Fruit fly (Drosophila melanogaster) whole organism, embryonic: ENCODE measurements around the gene BRWD3.

Experiments used
- Atf6 ChIP-seq: fragments of 200-800 bp; sonication (Bioruptor generic); IDR thresholded peaks from 2 replicates; pipeline ENCODE4 v1.3.6; 2022; ENCODE audit warnings: missing biosample characterization, missing genetic modification characterization
- Bdp1 ChIP-seq: fragments of 200-800 bp; sonication (Bioruptor generic); optimal IDR thresholded peaks from 3 replicates; lab custom pipeline; 2016; ENCODE audit warnings: missing biosample characterization, missing genetic modification characterization
- BtbVII ChIP-seq: fragments of 200-800 bp; sonication (Bioruptor generic); optimal IDR thresholded peaks from 3 replicates; lab custom pipeline; 2017; ENCODE audit warnings: missing biosample characterization, mild to moderate bottlenecking, missing genetic modification characterization
- CG14441 ChIP-seq: fragments of 200-800 bp; sonication (Bioruptor generic); IDR thresholded peaks from 2 replicates; pipeline ENCODE4 v1.3.6; 2022; ENCODE audit warnings: missing biosample characterization, missing genetic modification characterization
- CG15696 ChIP-seq: fragments of 200-800 bp; sonication (Bioruptor generic); optimal IDR thresholded peaks from 2 replicates; lab custom pipeline; 2019; ENCODE audit warnings: missing biosample characterization, mild to moderate bottlenecking, missing genetic modification characterization, moderate library complexity
- CG3838 ChIP-seq: fragments of 200-800 bp; sonication (Bioruptor generic); optimal IDR thresholded peaks from 3 replicates; lab custom pipeline; 2016; ENCODE audit warnings: missing biosample characterization, missing genetic modification characterization
- CG3847 ChIP-seq: fragments of 200-800 bp; sonication (Bioruptor generic); IDR thresholded peaks from 2 replicates; pipeline ENCODE4 v1.3.6; 2022; ENCODE audit warnings: missing biosample characterization, missing genetic modification characterization
- CG4404 ChIP-seq: fragments of 200-800 bp; sonication (Bioruptor generic); IDR thresholded peaks from 2 replicates; pipeline ENCODE4 v1.3.6; 2022; ENCODE audit warnings: missing biosample characterization, missing genetic modification characterization
- CG7556 ChIP-seq: fragments of 200-800 bp; sonication (Bioruptor generic); optimal IDR thresholded peaks from 2 replicates; lab custom pipeline; 2017; ENCODE audit warnings: missing biosample characterization, mild to moderate bottlenecking, missing genetic modification characterization
- CG7745 ChIP-seq: fragments of 200-800 bp; sonication (Bioruptor generic); optimal IDR thresholded peaks from 2 replicates; lab custom pipeline; 2018; ENCODE audit warnings: missing biosample characterization, mild to moderate bottlenecking, missing genetic modification characterization, moderate library complexity
- CG7963 ChIP-seq: fragments of 200-800 bp; sonication (Bioruptor generic); IDR thresholded peaks from 3 replicates; pipeline ENCODE4 v1.3.6; 2022; ENCODE audit warnings: missing biosample characterization, missing genetic modification characterization; ENCODE audit not compliant: partially characterized antibody
- CG9876 ChIP-seq: fragments of 200-800 bp; sonication (Bioruptor generic); optimal IDR thresholded peaks from 2 replicates; lab custom pipeline; 2016; ENCODE audit warnings: missing biosample characterization, missing genetic modification characterization
- Chrac-16 ChIP-seq: fragments of 200-800 bp; sonication (Bioruptor generic); optimal IDR thresholded peaks from 3 replicates; lab custom pipeline; 2016; ENCODE audit warnings: missing biosample characterization, missing genetic modification characterization
- CoRest ChIP-seq: fragments of 200-800 bp; sonication (Bioruptor generic); optimal IDR thresholded peaks from 3 replicates; lab custom pipeline; 2018; ENCODE audit warnings: missing biosample characterization, mild to moderate bottlenecking, missing genetic modification characterization, moderate library complexity
- Dll ChIP-seq: fragments of 200-800 bp; sonication (Bioruptor generic); IDR thresholded peaks from 4 replicates; pipeline ENCODE4 v1.3.6; 2022; ENCODE audit warnings: missing biosample characterization, missing genetic modification characterization; ENCODE audit not compliant: partially characterized antibody
- ERR ChIP-seq: fragments of 200-800 bp; sonication (Bioruptor generic); optimal IDR thresholded peaks from 2 replicates; lab custom pipeline; 2016; ENCODE audit warnings: missing biosample characterization, missing genetic modification characterization
- Eip74EF ChIP-seq, 2 experiments: fragments of 200-800 bp in 1 of 2; fragments of >200 bp in 1 of 2; sonication (Bioruptor generic) in 1 of 2; optimal IDR thresholded peaks; 2 replicates each; lab custom pipeline; 2017 to 2019; ENCODE audit warnings: missing biosample characterization in 2 of 2, missing genetic modification characterization in 2 of 2, mild to moderate bottlenecking in 1 of 2, moderate library complexity in 1 of 2
- Fer1 ChIP-seq: fragments of 200-800 bp; sonication (Bioruptor generic); optimal IDR thresholded peaks from 2 replicates; lab custom pipeline; 2017; ENCODE audit warnings: missing biosample characterization, mild to moderate bottlenecking, missing genetic modification characterization
- HHEX ChIP-seq: fragments of 200-800 bp; sonication (Bioruptor generic); optimal IDR thresholded peaks from 3 replicates; lab custom pipeline; 2017; ENCODE audit warnings: missing biosample characterization, mild to moderate bottlenecking, missing genetic modification characterization, missing genetic modification reagents
- HLH3B ChIP-seq: fragments of 200-800 bp; sonication (Bioruptor generic); IDR thresholded peaks from 2 replicates; pipeline ENCODE4 v1.3.6; 2022; ENCODE audit warnings: missing biosample characterization, missing genetic modification characterization
- HLHmδ ChIP-seq: fragments of 200-800 bp; sonication (Bioruptor generic); optimal IDR thresholded peaks from 2 replicates; lab custom pipeline; 2018; ENCODE audit warnings: missing biosample characterization, mild to moderate bottlenecking, missing genetic modification characterization, moderate library complexity
- Hmx ChIP-seq: fragments of 200-800 bp; sonication (Bioruptor generic); optimal IDR thresholded peaks from 2 replicates; lab custom pipeline; 2016; ENCODE audit warnings: missing biosample characterization, missing genetic modification characterization
- Lim3 ChIP-seq: fragments of 200-800 bp; sonication (Bioruptor generic); IDR thresholded peaks from 2 replicates; pipeline ENCODE4 v1.3.6; 2022; ENCODE audit warnings: missing biosample characterization, missing genetic modification characterization
- Max ChIP-seq: fragments of 200-800 bp; sonication (Bioruptor generic); optimal IDR thresholded peaks from 2 replicates; lab custom pipeline; 2016; ENCODE audit warnings: missing biosample characterization, mild to moderate bottlenecking, missing genetic modification characterization
- Meics ChIP-seq: fragments of 200-800 bp; sonication (Bioruptor generic); optimal IDR thresholded peaks from 2 replicates; lab custom pipeline; 2017; ENCODE audit warnings: missing biosample characterization, mild to moderate bottlenecking, missing genetic modification characterization
- Spps ChIP-seq: fragments of 200-800 bp; sonication (Bioruptor generic); optimal IDR thresholded peaks from 2 replicates; lab custom pipeline; 2018; ENCODE audit warnings: missing biosample characterization, mild to moderate bottlenecking, missing genetic modification characterization
- Sry-δ ChIP-seq: fragments of 200-800 bp; sonication (Bioruptor generic); optimal IDR thresholded peaks from 2 replicates; lab custom pipeline; 2016; ENCODE audit warnings: missing biosample characterization, missing genetic modification characterization
- Stat92E ChIP-seq, 3 experiments: fragments of >200 bp in 2 of 3; fragments of 200-800 bp in 1 of 3; sonication (Bioruptor generic) in 1 of 3; optimal IDR thresholded peaks; 2 replicates each; lab custom pipeline; 2017 to 2019; ENCODE audit warnings: missing biosample characterization in 3 of 3, missing genetic modification characterization in 3 of 3, mild to moderate bottlenecking in 1 of 3, moderate library complexity in 1 of 3
- btn ChIP-seq: fragments of 200-800 bp; sonication (Bioruptor generic); optimal IDR thresholded peaks from 2 replicates; lab custom pipeline; 2016; ENCODE audit warnings: missing biosample characterization, missing genetic modification characterization
- dan ChIP-seq: fragments of 200-800 bp; sonication (Bioruptor generic); IDR thresholded peaks from 2 replicates; pipeline ENCODE4 v1.3.6; 2022; ENCODE audit warnings: missing biosample characterization, missing genetic modification characterization
- dmrt99B ChIP-seq: fragments of 200-800 bp; sonication (Bioruptor generic); optimal IDR thresholded peaks from 2 replicates; lab custom pipeline; 2018; ENCODE audit warnings: missing biosample characterization, mild to moderate bottlenecking, missing genetic modification characterization, moderate library complexity
- fd3F ChIP-seq: fragments of 200-800 bp; sonication (Bioruptor generic); optimal IDR thresholded peaks from 2 replicates; lab custom pipeline; 2018; ENCODE audit warnings: missing biosample characterization, mild to moderate bottlenecking, missing genetic modification characterization, moderate library complexity
- fd64A ChIP-seq: fragments of 200-800 bp; sonication (Bioruptor generic); optimal IDR thresholded peaks from 3 replicates; lab custom pipeline; 2018; ENCODE audit warnings: missing biosample characterization, mild to moderate bottlenecking, missing genetic modification characterization
- ftz-f1 ChIP-seq: fragments of 200-800 bp; sonication (Bioruptor generic); optimal IDR thresholded peaks from 2 replicates; lab custom pipeline; 2016; ENCODE audit warnings: missing biosample characterization, missing genetic modification characterization
- grau ChIP-seq: fragments of 200-800 bp; optimal IDR thresholded peaks from 3 replicates; lab custom pipeline; 2019; ENCODE audit warnings: missing biosample characterization, mild to moderate bottlenecking, missing genetic modification characterization, moderate library complexity
- ham ChIP-seq: fragments of 200-800 bp; sonication (Bioruptor generic); IDR thresholded peaks from 2 replicates; pipeline ENCODE4 v1.3.6; 2022; ENCODE audit warnings: missing biosample characterization, missing genetic modification characterization
- jigr1 ChIP-seq: fragments of 200-800 bp; sonication (Bioruptor generic); IDR thresholded peaks from 3 replicates; pipeline ENCODE4 v1.3.6; 2022; ENCODE audit warnings: missing biosample characterization, missing genetic modification characterization
- klu ChIP-seq: fragments of 200-800 bp; sonication (Bioruptor generic); IDR thresholded peaks from 2 replicates; pipeline ENCODE4 v1.3.6; 2022; ENCODE audit warnings: missing biosample characterization, missing genetic modification characterization
- lab ChIP-seq: fragments of 200-800 bp; sonication (Bioruptor generic); optimal IDR thresholded peaks from 3 replicates; lab custom pipeline; 2017; ENCODE audit warnings: missing biosample characterization, missing genetic modification characterization, mild to moderate bottlenecking, moderate library complexity, missing genetic modification reagents
- mam ChIP-seq: fragments of 200-800 bp; sonication (Bioruptor generic); optimal IDR thresholded peaks from 3 replicates; lab custom pipeline; 2016; ENCODE audit warnings: missing biosample characterization, missing genetic modification characterization
- psq ChIP-seq: fragments of 200-800 bp; sonication (Bioruptor generic); optimal IDR thresholded peaks from 2 replicates; lab custom pipeline; 2017; ENCODE audit warnings: missing biosample characterization, missing genetic modification characterization
- repo ChIP-seq: fragments of 200-800 bp; sonication (Bioruptor generic); optimal IDR thresholded peaks from 2 replicates; lab custom pipeline; 2016; ENCODE audit warnings: missing biosample characterization, missing genetic modification characterization
- ro ChIP-seq: fragments of 200-800 bp; sonication (Bioruptor generic); IDR thresholded peaks from 2 replicates; pipeline ENCODE4 v1.3.6; 2022; ENCODE audit warnings: missing biosample characterization, missing genetic modification characterization
- run ChIP-seq: fragments of 200-800 bp; sonication (Bioruptor generic); optimal IDR thresholded peaks from 3 replicates; lab custom pipeline; 2018; ENCODE audit warnings: missing biosample characterization, mild to moderate bottlenecking, missing genetic modification characterization
- sd ChIP-seq: fragments of 200-800 bp; sonication (Bioruptor generic); optimal IDR thresholded peaks from 3 replicates; lab custom pipeline; 2018; ENCODE audit warnings: missing biosample characterization, mild to moderate bottlenecking, missing genetic modification characterization, moderate library complexity
- shn ChIP-seq: fragments of 200-800 bp; sonication (Bioruptor generic); optimal IDR thresholded peaks from 3 replicates; lab custom pipeline; 2016; ENCODE audit warnings: missing biosample characterization, missing genetic modification characterization
- sisA ChIP-seq: fragments of 200-800 bp; sonication (Bioruptor generic); IDR thresholded peaks from 2 replicates; pipeline ENCODE4 v1.3.6; 2022; ENCODE audit warnings: missing biosample characterization, missing genetic modification characterization
- tgo ChIP-seq: fragments of 200-800 bp; sonication (Bioruptor generic); IDR thresholded peaks from 3 replicates; pipeline ENCODE4 v1.3.6; 2022; ENCODE audit warnings: missing biosample characterization, missing genetic modification characterization
- tin ChIP-seq: fragments of 200-800 bp; sonication (Bioruptor generic); optimal IDR thresholded peaks from 3 replicates; lab custom pipeline; 2016; ENCODE audit warnings: missing biosample characterization, missing genetic modification characterization
- z ChIP-seq: fragments of 200-800 bp; sonication (Bioruptor generic); IDR thresholded peaks from 3 replicates; pipeline ENCODE4 v1.3.6; 2022; ENCODE audit warnings: missing biosample characterization, missing genetic modification characterization

Gene BRWD3

DNA sequence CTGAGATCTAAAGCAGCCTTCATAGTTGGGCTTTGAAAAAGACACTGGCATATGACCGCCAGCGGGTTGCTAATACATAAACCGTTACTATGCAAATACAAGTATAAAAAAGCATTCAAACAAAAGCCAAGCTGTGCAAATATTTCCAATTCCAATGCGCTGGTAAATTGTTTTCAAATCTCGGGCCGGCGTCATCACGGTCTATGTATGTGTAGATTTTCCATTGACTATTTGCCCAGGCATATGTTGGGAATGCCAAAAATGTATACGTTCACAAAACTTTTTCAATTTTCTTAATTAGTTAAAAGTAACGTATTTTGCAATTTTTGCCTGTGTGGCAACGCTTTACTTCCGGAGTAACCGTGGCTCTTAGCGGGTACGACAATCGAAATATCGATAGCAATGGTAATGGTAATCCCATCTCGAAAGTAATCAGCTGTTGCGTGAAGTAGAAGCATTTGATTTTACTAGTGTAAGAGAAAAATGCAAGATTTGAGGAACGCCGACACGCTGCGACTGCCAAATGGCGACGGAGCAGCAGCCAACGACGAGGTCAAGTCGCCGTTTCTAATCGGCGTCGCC lies 28.9 kb upstream of the BRWD3 start, which contains the start of the genes CG34290 and Uck (continued):
- peak; percentile 72 for TF ChIP-seq CG9876
- TF ChIP-seq ERR (GFP tag; lab: Kevin White, UChicago), result peak; percentile 78
- peak; percentile 40 for TF ChIP-seq ftz-f1 (GFP tag; lab: Kevin White, UChicago)
- TF ChIP-seq btn (GFP tag; lab: Kevin White, UChicago), result peak; percentile 32
- no peak for TF ChIP-seq CG4404 (GFP tag; lab: Robert Waterston, UW)
- TF ChIP-seq repo (GFP tag; lab: Kevin White, UChicago), result peak; percentile 60
- TF ChIP-seq Stat92E (GFP tag; optimal IDR thresholded peaks at IDR 0.05; lab: Kevin White, UChicago), result peak in 1 of 3 experiments; percentile 48
- peak; percentile 4 for TF ChIP-seq Hmx (GFP tag; lab: Kevin White, UChicago)
- TF ChIP-seq shn, result peak; percentile 68
- no peak for TF ChIP-seq sisA (GFP tag; lab: Robert Waterston, UW)
- TF ChIP-seq tgo, result peak; percentile 55; the same call in 2 of the 3 replicates
- peak; percentile 41 for TF ChIP-seq Bdp1 (GFP tag; lab: Kevin White, UChicago)
- TF ChIP-seq HLHmδ, result peak; percentile 64
- TF ChIP-seq sd, result peak; percentile 42
- peak; percentile 54 for TF ChIP-seq tin (GFP tag; lab: Kevin White, UChicago)
- peak; percentile 87 for TF ChIP-seq CoRest
- TF ChIP-seq CG3838 (GFP tag; lab: Kevin White, UChicago), result no peak
- peak; percentile 67 for TF ChIP-seq mam
- TF ChIP-seq Atf6, result peak; percentile 65
- peak; percentile 89 for TF ChIP-seq Dll (GFP tag; lab: Robert Waterston, UW)
- peak; percentile 69 for TF ChIP-seq Max (GFP tag; lab: Kevin White, UChicago)
- no peak for TF ChIP-seq ham (GFP tag; lab: Robert Waterston, UW)
- peak; percentile 38 for TF ChIP-seq CG15696 (tag; lab: Kevin White, UChicago)
- TF ChIP-seq grau, result peak; percentile 71
- TF ChIP-seq fd3F, result peak; percentile 67
- no peak for TF ChIP-seq klu
- no peak for TF ChIP-seq run (tag; lab: Kevin White, UChicago)
- TF ChIP-seq CG3847 (GFP tag; lab: Robert Waterston, UW), result peak; percentile 85
- peak; percentile 82 for TF ChIP-seq HHEX (GFP tag; lab: Kevin White, UChicago)
- no peak for TF ChIP-seq Lim3
- TF ChIP-seq Sry-δ (GFP tag; lab: Kevin White, UChicago), result peak; percentile 97
- TF ChIP-seq psq (GFP tag; lab: Kevin White, UChicago), result peak; percentile 48
- TF ChIP-seq CG7963, result peak; percentile 45; the same call in 1 of the 3 replicates
- TF ChIP-seq BtbVII (GFP tag; lab: Kevin White, UChicago), result peak; percentile 76
- TF ChIP-seq CG14441 (GFP tag; lab: Robert Waterston, UW), result peak; percentile 50; the same call in 1 of the 2 replicates
- peak; percentile 65 for TF ChIP-seq dmrt99B (tag; lab: Kevin White, UChicago)
- no peak for TF ChIP-seq ro
- TF ChIP-seq Fer1 (GFP tag; lab: Kevin White, UChicago), result peak; percentile 92
- peak; percentile 93 for TF ChIP-seq lab (GFP tag; lab: Kevin White, UChicago)
- no peak for TF ChIP-seq dan (GFP tag; lab: Robert Waterston, UW)
- TF ChIP-seq Spps (tag; lab: Kevin White, UChicago), result peak; percentile 30
- peak; percentile 2 for TF ChIP-seq Chrac-16
- no peak for TF ChIP-seq z (GFP tag; lab: Robert Waterston, UW)
- no peak for TF ChIP-seq jigr1 (GFP tag; lab: Robert Waterston, UW)
- TF ChIP-seq Meics (GFP tag; lab: Kevin White, UChicago), result peak; percentile 90
- no peak for TF ChIP-seq CG7745 (tag; lab: Kevin White, UChicago)
- peak in 1 of 2 experiments; percentile 73 for TF ChIP-seq Eip74EF (GFP tag; optimal IDR thresholded peaks at IDR 0.05; lab: Kevin White, UChicago)
- peak; percentile 72 for TF ChIP-seq HLH3B (GFP tag; lab: Robert Waterston, UW)
- TF ChIP-seq CG7556 (GFP tag; lab: Kevin White, UChicago), result peak; percentile 61
- peak; percentile 76 for TF ChIP-seq fd64A (GFP tag; lab: Kevin White, UChicago)
